Fruit fly (Drosophila melanogaster): Measurements from ENCODE around the gene CG14265.
A peak's percentile ranks its signal among the peaks of the same experiment; 100 is the strongest.

CG14265 gene

DNA sequence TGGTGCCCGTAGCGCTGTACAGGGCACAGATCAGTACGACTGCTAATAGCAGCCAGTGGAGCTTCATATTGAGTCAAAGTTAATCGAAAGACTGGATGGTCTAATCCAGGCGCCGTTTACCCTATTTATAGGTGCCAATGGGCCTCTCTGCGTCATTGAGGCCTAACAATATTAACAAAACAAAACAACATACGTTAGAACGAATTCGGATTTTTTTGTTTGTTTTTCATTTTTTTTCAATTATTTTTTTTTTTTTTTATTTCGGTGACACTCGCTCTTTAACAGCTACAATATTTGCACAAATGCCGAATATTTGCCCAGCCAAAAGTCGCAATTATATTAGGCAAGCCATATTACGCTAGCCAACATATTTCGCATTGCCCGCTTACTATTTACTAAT is at the start of gene CG14265:
CG14265 (minus strand) TSS at position 101 of the 400 bp plus-strand sequence.
- no peak for TF ChIP-seq sens-2 (GFP tag; IDR thresholded peaks at IDR 0.05)
- peak; percentile 12 for TF ChIP-seq CG3281 (GFP tag; optimal IDR thresholded peaks at IDR 0.05)

DNA sequence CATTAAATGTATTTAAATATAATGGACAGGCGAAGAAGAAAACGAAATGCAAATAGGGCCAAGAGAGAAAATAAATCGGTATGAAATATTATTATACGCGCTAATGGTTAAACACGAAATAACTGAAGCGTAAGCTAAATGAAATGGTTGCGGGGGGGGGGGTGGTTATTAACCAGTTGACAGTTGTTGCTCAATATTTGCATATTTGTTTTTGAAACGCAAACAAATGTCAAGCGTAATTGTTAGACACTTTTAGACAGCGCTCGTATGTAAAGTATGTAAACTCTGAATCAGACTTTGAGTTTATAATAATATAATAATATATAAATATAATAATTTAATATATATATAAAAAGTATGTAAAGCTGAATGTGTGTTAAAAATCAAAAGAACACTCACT is 45.5 kb upstream of the CG14265 start:
- TF ChIP-seq CG14667 (GFP tag; IDR thresholded peaks at IDR 0.05) (no peak), da (GFP tag; optimal IDR thresholded peaks at IDR 0.05) (no peak), CG12942 (GFP tag; optimal IDR thresholded peaks at IDR 0.05) (no peak), lmd (GFP tag; IDR thresholded peaks at IDR 0.05) (no peak), CG3163 (GFP tag; optimal IDR thresholded peaks at IDR 0.05) (no peak), CG6689 (GFP tag; IDR thresholded peaks at IDR 0.05) (no peak), dpn (GFP tag; optimal IDR thresholded peaks at IDR 0.05) (no peak), CG4707 (GFP tag; optimal IDR thresholded peaks at IDR 0.05) (no peak), run (tag; optimal IDR thresholded peaks at IDR 0.05) (no peak), NfI (GFP tag; optimal IDR thresholded peaks at IDR 0.05) (no peak), CG4424 (GFP tag; optimal IDR thresholded peaks at IDR 0.05) (no peak), CG7928 (GFP tag; optimal IDR thresholded peaks at IDR 0.05) (peak; percentile 3), CG9817 (tag; optimal IDR thresholded peaks at IDR 0.05) (peak; percentile 30), ems (GFP tag; optimal IDR thresholded peaks at IDR 0.05) (no peak), abd-A (tag; optimal IDR thresholded peaks at IDR 0.05) (no peak), Poxn (GFP tag; IDR thresholded peaks at IDR 0.05) (no peak), br (optimal IDR thresholded peaks at IDR 0.05) (no peak), Stat92E (GFP tag; optimal IDR thresholded peaks at IDR 0.05) (no peak), lov (optimal IDR thresholded peaks at IDR 0.05) (no peak), lov (GFP tag; IDR thresholded peaks at IDR 0.05) (no peak), ewg (GFP tag; optimal IDR thresholded peaks at IDR 0.05) (no peak), usp (GFP tag; optimal IDR thresholded peaks at IDR 0.05) (no peak), inv (GFP tag; IDR thresholded peaks at IDR 0.05; ENCODE audit: partially characterized antibody) (no peak), BtbVII (GFP tag; optimal IDR thresholded peaks at IDR 0.05) (peak; percentile 50), sima (GFP tag; optimal IDR thresholded peaks at IDR 0.05) (no peak), Fer1 (GFP tag; optimal IDR thresholded peaks at IDR 0.05) (no peak), Hr51 (GFP tag; optimal IDR thresholded peaks at IDR 0.05) (no peak), CG11504 (tag; optimal IDR thresholded peaks at IDR 0.05) (no peak), HLH54F (GFP tag; optimal IDR thresholded peaks at IDR 0.05) (no peak), luna (GFP tag; optimal IDR thresholded peaks at IDR 0.05) (no peak), Atf3 (GFP tag; optimal IDR thresholded peaks at IDR 0.05) (no peak), sc (optimal IDR thresholded peaks at IDR 0.05) (no peak), sc (GFP tag; optimal IDR thresholded peaks at IDR 0.05) (no peak), gro (GFP tag; optimal IDR thresholded peaks at IDR 0.05) (no peak), CG8359 (GFP tag; optimal IDR thresholded peaks at IDR 0.05; ENCODE audit: borderline replicate concordance) (no peak), phol (tag; optimal IDR thresholded peaks at IDR 0.05) (no peak), hbn (GFP tag; IDR thresholded peaks at IDR 0.05; ENCODE audit: partially characterized antibody) (no peak), jigr1 (GFP tag; IDR thresholded peaks at IDR 0.05) (no peak), CG10979 (tag; optimal IDR thresholded peaks at IDR 0.05) (no peak), dysf (GFP tag; IDR thresholded peaks at IDR 0.05) (no peak), CG16815 (GFP tag; optimal IDR thresholded peaks at IDR 0.05) (no peak), Oli (tag; optimal IDR thresholded peaks at IDR 0.05) (no peak), Sry-β (GFP tag; optimal IDR thresholded peaks at IDR 0.05) (no peak), sna (GFP tag; IDR thresholded peaks at IDR 0.05; ENCODE audit: partially characterized antibody) (no peak), Nf-YB (GFP tag; optimal IDR thresholded peaks at IDR 0.05) (no peak), Vsx1 (GFP tag; optimal IDR thresholded peaks at IDR 0.05) (no peak), insv (GFP tag; optimal IDR thresholded peaks at IDR 0.05) (no peak), CG8388 (GFP tag; optimal IDR thresholded peaks at IDR 0.05) (no peak)
